Fruit fly (Drosophila melanogaster): ENCODE measurements around the gene CG4849.

CG4849 gene

dm6 chr3R:27937752-27938694, 25.2 kb upstream of the CG4849 start, which contains the start of the genes NSD and BOD1:
Gene NSD (minus strand): TSS chr3R:27937853.
Gene BOD1 (plus strand): TSS chr3R:27938245.
- TF ChIP-seq CG10565 (GFP tag; optimal IDR thresholded peaks at IDR 0.05): no peak
- TF ChIP-seq CG16779 (GFP tag; IDR thresholded peaks at IDR 0.05): no peak; the same call in 1 of the 2 replicates
- peak; percentile 27 for TF ChIP-seq Fer2 (tag; optimal IDR thresholded peaks at IDR 0.05)
- TF ChIP-seq CG7357 (GFP tag; IDR thresholded peaks at IDR 0.05): peak; percentile 27; the same call in 1 of the 3 replicates
- peak; percentile 33; the same call in 1 of the 2 replicates for TF ChIP-seq gt (GFP tag; IDR thresholded peaks at IDR 0.05)
- peak; percentile 82 for TF ChIP-seq ken (GFP tag; IDR thresholded peaks at IDR 0.05)
- TF ChIP-seq CG11696 (GFP tag; IDR thresholded peaks at IDR 0.05): no peak
- no peak for TF ChIP-seq CG8359 (GFP tag; optimal IDR thresholded peaks at IDR 0.05; ENCODE audit: borderline replicate concordance)
- TF ChIP-seq corto (GFP tag; optimal IDR thresholded peaks at IDR 0.05): no peak
- TF ChIP-seq gem (tag; optimal IDR thresholded peaks at IDR 0.05): peak; percentile 78
- TF ChIP-seq Bgb (GFP tag; IDR thresholded peaks at IDR 0.05; ENCODE audit: partially characterized antibody): peak; percentile 98
- TF ChIP-seq btn (GFP tag; optimal IDR thresholded peaks at IDR 0.05): no peak
- no peak for TF ChIP-seq Stat92E (GFP tag; optimal IDR thresholded peaks at IDR 0.05)
- TF ChIP-seq run (tag; optimal IDR thresholded peaks at IDR 0.05): no peak
- TF ChIP-seq CG3065 (GFP tag; optimal IDR thresholded peaks at IDR 0.05): no peak
- TF ChIP-seq esg (GFP tag; conservative IDR thresholded peaks at IDR 0.05): peak; percentile 54
- peak; percentile 69 for TF ChIP-seq klu (GFP tag; IDR thresholded peaks at IDR 0.05)
- TF ChIP-seq sens (GFP tag): peak; percentile 76
- TF ChIP-seq HmgD (GFP tag; optimal IDR thresholded peaks at IDR 0.05): peak; percentile 19
- peak; percentile 41 for TF ChIP-seq HmgZ (tag; optimal IDR thresholded peaks at IDR 0.05)
- peak; percentile 51 for TF ChIP-seq CG17186 (GFP tag; optimal IDR thresholded peaks at IDR 0.05)
- peak; percentile 96 for TF ChIP-seq CG7963 (GFP tag; IDR thresholded peaks at IDR 0.05; ENCODE audit: partially characterized antibody)
- peak; percentile 40 for TF ChIP-seq lilli (GFP tag; optimal IDR thresholded peaks at IDR 0.05)
- TF ChIP-seq CG34376 (GFP tag; optimal IDR thresholded peaks at IDR 0.05): no peak
- TF ChIP-seq CG7839 (tag; optimal IDR thresholded peaks at IDR 0.05): peak; percentile 59
- TF ChIP-seq CG9727 (GFP tag; optimal IDR thresholded peaks at IDR 0.05): peak; percentile 55
- TF ChIP-seq jumu (GFP tag; optimal IDR thresholded peaks at IDR 0.05): peak; percentile 6
- no peak for TF ChIP-seq Doc2 (GFP tag; IDR thresholded peaks at IDR 0.05)
- no peak for TF ChIP-seq Trl (optimal IDR thresholded peaks at IDR 0.05)
- no peak for TF ChIP-seq Trl (GFP tag; optimal IDR thresholded peaks at IDR 0.05)
- peak; percentile 55 for TF ChIP-seq CG15696 (tag; optimal IDR thresholded peaks at IDR 0.05)
- TF ChIP-seq Sin3A (optimal IDR thresholded peaks at IDR 0.05): peak; percentile 5
- TF ChIP-seq chinmo (GFP tag; IDR thresholded peaks at IDR 0.05; ENCODE audit: partially characterized antibody): peak; percentile 91
- no peak for TF ChIP-seq gcm (GFP tag; optimal IDR thresholded peaks at IDR 0.05)
- peak; percentile 59 for TF ChIP-seq grau (tag; optimal IDR thresholded peaks at IDR 0.05)
- TF ChIP-seq Dp (GFP tag; optimal IDR thresholded peaks at IDR 0.05): peak; percentile 63
- no peak for TF ChIP-seq p53 (GFP tag; optimal IDR thresholded peaks at IDR 0.05)
- peak; percentile 27 for TF ChIP-seq CG30020 (tag; optimal IDR thresholded peaks at IDR 0.05)
- peak; percentile 77 for TF ChIP-seq pzg (GFP tag; optimal IDR thresholded peaks at IDR 0.05)
- TF ChIP-seq CG8944 (GFP tag; optimal IDR thresholded peaks at IDR 0.05): no peak
- peak; percentile 52; the same call in 1 of the 2 replicates for TF ChIP-seq HLH3B (GFP tag; IDR thresholded peaks at IDR 0.05)
- TF ChIP-seq CG17802 (tag; optimal IDR thresholded peaks at IDR 0.05): no peak
- no peak for TF ChIP-seq dati (GFP tag; IDR thresholded peaks at IDR 0.05)
- TF ChIP-seq CG17612 (GFP tag; IDR thresholded peaks at IDR 0.05): no peak
- TF ChIP-seq Rfx (GFP tag; IDR thresholded peaks at IDR 0.05): peak; percentile 90
- TF ChIP-seq mirr (GFP tag; optimal IDR thresholded peaks at IDR 0.05): peak; percentile 42
- no peak for TF ChIP-seq Kr (GFP tag; optimal IDR thresholded peaks at IDR 0.05)
- TF ChIP-seq YL-1 (GFP tag; optimal IDR thresholded peaks at IDR 0.05): peak; percentile 68
- TF ChIP-seq Spps (tag; optimal IDR thresholded peaks at IDR 0.05): no peak
